Worm (Caenorhabditis elegans): ENCODE data around the gene C34F11.8.

ce11 chrII:5178609-5179008 lies 32.2 kb downstream of the C34F11.8 start:
- TF ChIP-seq lin-39 (tag; optimal IDR thresholded peaks at IDR 0.05) (no peak), pha-4 (GFP tag; IDR thresholded peaks at IDR 0.05) (no peak), pha-4 (tag; optimal IDR thresholded peaks at IDR 0.05) (no peak), lin-15B (tag; optimal IDR thresholded peaks at IDR 0.05) (no peak), nhr-76 (tag; optimal IDR thresholded peaks at IDR 0.05) (no peak), nhr-28 (tag; optimal IDR thresholded peaks at IDR 0.05) (no peak)
